Worm (Caenorhabditis elegans) whole organism, L1 larva: ENCODE measurements around the gene copd-1.

Experiments used
- ama-1 ChIP-seq: fragments of 150-350 bp; optimal IDR thresholded peaks from 2 replicates; lab custom pipeline; 2014
- ceh-8 ChIP-seq: fragments of 200-800 bp; sonication (Bioruptor generic); optimal IDR thresholded peaks from 2 replicates; lab custom pipeline; 2018; ENCODE audit warnings: mild to moderate bottlenecking, missing genetic modification characterization, moderate library complexity, missing compliant biosample characterization
- fkh-10 ChIP-seq: sonication (generic microtip); optimal IDR thresholded peaks from 2 replicates; lab custom pipeline; 2017; ENCODE audit warnings: missing biosample characterization, missing genetic modification reagents, missing genetic modification characterization
- lin-13 ChIP-seq: fragments of 150-350 bp; optimal IDR thresholded peaks from 2 replicates; lab custom pipeline; 2014; ENCODE audit warnings: missing biosample characterization, missing genetic modification reagents, missing genetic modification characterization
- mep-1 ChIP-seq: fragments of 150-350 bp; optimal IDR thresholded peaks from 2 replicates; lab custom pipeline; 2014; ENCODE audit warnings: missing biosample characterization, missing genetic modification characterization
- nhr-11 ChIP-seq: fragments of 150-350 bp; optimal IDR thresholded peaks from 2 replicates; lab custom pipeline; 2014; ENCODE audit warnings: missing biosample characterization, missing genetic modification characterization
- nhr-12 ChIP-seq: sonication (generic microtip); optimal IDR thresholded peaks from 2 replicates; lab custom pipeline; 2017; ENCODE audit warnings: missing biosample characterization, missing genetic modification characterization
- nhr-85 ChIP-seq: sonication (generic microtip); peaks from one replicate; lab custom pipeline; 2016; ENCODE audit warnings: missing genetic modification characterization, inconsistent platforms, missing compliant biosample characterization
- unc-130 ChIP-seq: fragments of 150-350 bp; optimal IDR thresholded peaks from 2 replicates; lab custom pipeline; 2017; ENCODE audit warnings: missing biosample characterization, missing genetic modification characterization, inconsistent platforms
- unc-62 ChIP-seq: fragments of 150-350 bp; optimal IDR thresholded peaks from 2 replicates; lab custom pipeline; 2014; ENCODE audit warnings: missing biosample characterization, missing genetic modification reagents, missing genetic modification characterization
- ztf-11 ChIP-seq, 2 experiments: sonication (generic microtip); optimal IDR thresholded peaks; 2 replicates each; lab custom pipeline; 2016 to 2017; ENCODE audit warnings: missing genetic modification characterization in 2 of 2, missing biosample characterization in 1 of 2, missing compliant biosample characterization in 1 of 2

DNA sequence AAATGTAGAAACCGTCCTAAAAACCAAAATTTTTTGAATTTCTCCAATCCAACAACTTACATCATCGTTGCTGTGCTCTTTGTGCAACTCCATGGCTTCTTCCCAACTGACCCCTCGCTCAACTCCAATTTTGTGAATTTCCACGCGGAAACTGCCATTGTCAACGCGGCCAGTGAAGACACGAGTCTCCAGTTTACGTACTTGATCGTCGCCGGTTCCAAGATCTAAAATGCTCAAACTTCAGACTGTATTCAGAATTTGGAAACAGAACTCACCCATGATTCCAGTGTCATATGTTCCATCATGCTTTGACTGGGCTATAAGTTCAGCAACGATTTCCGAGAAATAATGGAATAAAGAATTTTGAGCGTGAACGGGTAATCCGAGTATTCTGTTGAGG, 30.7 kb downstream of the copd-1 start:
- TF ChIP-seq ztf-11 (tag; optimal IDR thresholded peaks at IDR 0.05; lab: Kevin White, UChicago) (no peak), ceh-8 (GFP tag; lab: Kevin White, UChicago) (no peak), lin-13 (GFP tag; lab: Kevin White, UChicago) (no peak), unc-62 (GFP tag; lab: Kevin White, UChicago) (no peak), nhr-11 (tag; lab: Kevin White, UChicago) (no peak), nhr-12 (tag; lab: Kevin White, UChicago) (no peak), ama-1 (lab: Kevin White, UChicago) (no peak), unc-130 (tag; lab: Kevin White, UChicago) (no peak), fkh-10 (GFP tag; lab: Kevin White, UChicago) (no peak), mep-1 (tag; lab: Kevin White, UChicago) (no peak), nhr-85 (no peak)
